Worm (Caenorhabditis elegans): ENCODE results near the gene unc-22.
A peak's percentile ranks its signal among the peaks of the same experiment; 100 is the strongest.

Gene unc-22

DNA sequence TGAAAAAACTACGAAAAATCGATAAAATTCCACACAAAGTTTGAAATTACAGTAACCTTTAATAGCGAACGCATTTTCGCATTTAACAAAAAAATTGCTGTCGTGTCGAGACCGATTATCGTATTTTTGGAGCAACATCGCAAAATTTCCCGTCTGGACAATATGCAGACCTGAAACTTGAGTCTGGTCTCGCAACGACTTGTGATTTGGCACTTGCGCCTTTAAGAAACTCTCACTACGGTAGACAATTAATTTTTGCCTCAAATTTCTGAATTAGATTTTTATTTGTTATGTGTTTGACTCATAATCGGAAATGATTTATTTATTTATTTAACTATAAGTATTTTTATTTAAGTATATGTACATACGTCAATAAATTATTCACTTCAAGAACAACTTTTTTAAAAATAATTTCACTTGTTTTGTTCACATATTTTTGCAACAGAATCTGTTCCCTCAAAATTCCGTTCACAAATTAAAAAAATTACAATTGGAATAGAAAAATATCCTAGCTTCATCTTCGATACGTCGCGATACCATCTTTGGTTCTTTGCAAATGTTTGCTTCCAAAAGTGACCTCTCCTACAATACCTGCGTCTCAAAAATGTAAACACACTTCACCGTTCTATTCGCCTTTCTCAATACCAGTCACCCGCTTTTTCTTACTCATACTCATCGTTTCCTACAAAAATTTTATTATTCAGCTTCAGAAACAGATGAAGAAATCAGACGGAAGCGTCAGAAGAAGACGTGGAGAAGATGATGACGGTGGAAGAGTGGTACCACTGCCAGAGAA is 36.9 kb upstream of the unc-22 start, which contains the start of gene T12G3.4:
Gene T12G3.4 (plus strand): TSS at position 705 of the 796 bp plus-strand sequence.
- TF ChIP-seq spr-1 (tag; optimal IDR thresholded peaks at IDR 0.05), result no peak
- no peak for TF ChIP-seq pha-4 (GFP tag; IDR thresholded peaks at IDR 0.05)
- TF ChIP-seq pha-4 (tag; optimal IDR thresholded peaks at IDR 0.05), result peak; percentile 68
- TF ChIP-seq skn-1 (tag; optimal IDR thresholded peaks at IDR 0.05), result no peak

DNA sequence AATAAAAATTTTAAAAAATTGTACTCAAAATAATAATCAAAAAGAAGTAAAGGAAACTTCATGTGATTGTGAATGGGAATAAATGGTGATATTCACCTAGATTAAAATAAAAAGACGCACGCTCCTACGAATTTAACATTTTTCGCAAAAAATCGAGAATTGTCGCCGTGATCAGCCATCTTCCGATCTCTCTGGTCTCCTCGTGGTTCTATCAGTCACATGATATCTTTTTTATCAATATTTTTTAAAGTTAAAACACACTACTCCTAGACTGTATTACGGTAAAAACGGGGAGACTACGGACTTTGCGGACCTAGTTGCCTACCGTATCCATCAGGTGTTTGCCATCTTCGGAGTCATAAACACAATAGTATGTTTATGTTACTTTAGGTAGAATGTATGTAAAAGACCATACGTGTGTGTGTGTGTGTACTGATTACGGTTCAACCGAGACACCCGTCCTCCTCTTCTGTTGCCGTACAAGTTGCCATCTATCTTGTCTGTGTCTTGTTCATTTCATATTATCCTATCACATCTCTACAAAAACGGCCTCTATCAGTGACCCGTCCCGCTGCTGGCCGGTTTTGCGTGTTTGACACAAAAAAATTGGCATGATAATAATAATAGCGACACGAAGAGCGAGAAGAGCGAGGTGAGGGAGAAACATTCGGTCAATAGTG is 35.9 kb upstream of the unc-22 start, which contains the start of gene T12G3.2:
Gene T12G3.2 (minus strand): TSS at position 444 of the 680 bp plus-strand sequence.
- no peak for TF ChIP-seq pha-4 (GFP tag; IDR thresholded peaks at IDR 0.05)
- TF ChIP-seq pha-4 (tag; optimal IDR thresholded peaks at IDR 0.05), result no peak
- no peak for TF ChIP-seq F37D6.2 (tag; optimal IDR thresholded peaks at IDR 0.05)
- TF ChIP-seq mxl-3 (GFP tag; optimal IDR thresholded peaks at IDR 0.05), result peak; percentile 71
- TF ChIP-seq pqm-1 (tag; optimal IDR thresholded peaks at IDR 0.05), result peak; percentile 91
- no peak for TF ChIP-seq ZK337.2 (GFP tag; IDR thresholded peaks at IDR 0.05)
- TF ChIP-seq snpc-1.2 (GFP tag; IDR thresholded peaks at IDR 0.05), result no peak
- peak; percentile 29 for TF ChIP-seq mep-1 (tag; optimal IDR thresholded peaks at IDR 0.05)
- no peak for TF ChIP-seq gei-8 (GFP tag; optimal IDR thresholded peaks at IDR 0.05)
- no peak for TF ChIP-seq mdl-1 (tag; optimal IDR thresholded peaks at IDR 0.05)
- peak; percentile 89 for TF ChIP-seq nhr-28 (tag; optimal IDR thresholded peaks at IDR 0.05)
- TF ChIP-seq unc-62 (GFP tag; optimal IDR thresholded peaks at IDR 0.05 in 1 of 2), result no peak
- TF ChIP-seq unc-62 (tag; optimal IDR thresholded peaks at IDR 0.05), result no peak
- TF ChIP-seq hmg-1.1 (GFP tag; IDR thresholded peaks at IDR 0.05), result no peak
- TF ChIP-seq dve-1 (tag; optimal IDR thresholded peaks at IDR 0.05; ENCODE audit: insufficient read depth), result peak; percentile 4
- TF ChIP-seq daf-19 (GFP tag; conservative IDR thresholded peaks at IDR 0.05), result no peak
- no peak for TF ChIP-seq lin-15B (tag; optimal IDR thresholded peaks at IDR 0.05)
- TF ChIP-seq nhr-76 (tag; optimal IDR thresholded peaks at IDR 0.05), result no peak
- no peak for TF ChIP-seq ceh-82 (tag; optimal IDR thresholded peaks at IDR 0.05)
- no peak for TF ChIP-seq vab-7 (GFP tag; IDR thresholded peaks at IDR 0.05)
- TF ChIP-seq attf-4 (tag; optimal IDR thresholded peaks at IDR 0.05), result no peak
- no peak for TF ChIP-seq tag-97 (GFP tag; IDR thresholded peaks at IDR 0.05)
- no peak for TF ChIP-seq ctbp-1 (GFP tag; IDR thresholded peaks at IDR 0.05)
- no peak for TF ChIP-seq daf-16 (GFP tag; optimal IDR thresholded peaks at IDR 0.05)
- TF ChIP-seq daf-16 (tag; optimal IDR thresholded peaks at IDR 0.05), result peak; percentile 92
- 0 out of 2 replicates have a peak, but pooled peaks have one; percentile 21 for TF ChIP-seq T26A8.4 (GFP tag; IDR thresholded peaks at IDR 0.05)
- TF ChIP-seq ceh-20 (GFP tag; IDR thresholded peaks at IDR 0.05), result no peak
- no peak for TF ChIP-seq F44E2.7 (GFP tag; IDR thresholded peaks at IDR 0.05)
- no peak for TF ChIP-seq sdz-12 (GFP tag; optimal IDR thresholded peaks at IDR 0.05)
- peak; percentile 42 for TF ChIP-seq nhr-48 (tag; optimal IDR thresholded peaks at IDR 0.05)
- no peak for TF ChIP-seq set-16 (GFP tag; IDR thresholded peaks at IDR 0.05)
- TF ChIP-seq zfp-3 (GFP tag; conservative IDR thresholded peaks at IDR 0.05), result no peak
- TF ChIP-seq nhr-25 (tag; optimal IDR thresholded peaks at IDR 0.05; ENCODE audit: borderline replicate concordance, insufficient read depth), result no peak
- no peak for TF ChIP-seq Y48G9A.11 (GFP tag; IDR thresholded peaks at IDR 0.05)
- TF ChIP-seq F49E8.2 (tag; optimal IDR thresholded peaks at IDR 0.05; ENCODE audit: borderline replicate concordance), result no peak
- TF ChIP-seq aha-1 (tag), result peak; percentile 76
- TF ChIP-seq ceh-32 (tag; optimal IDR thresholded peaks at IDR 0.05; ENCODE audit: poor library complexity), result no peak
- no peak for TF ChIP-seq lin-39 (tag; optimal IDR thresholded peaks at IDR 0.05)
- TF ChIP-seq madf-5 (GFP tag; IDR thresholded peaks at IDR 0.05), result no peak
- TF ChIP-seq ceh-28 (tag; optimal IDR thresholded peaks at IDR 0.05), result no peak
- no peak for TF ChIP-seq unc-130 (GFP tag; optimal IDR thresholded peaks at IDR 0.05)
- no peak for TF ChIP-seq mxl-2 (GFP tag; conservative IDR thresholded peaks at IDR 0.05)
- no peak for TF ChIP-seq daf-8 (GFP tag; IDR thresholded peaks at IDR 0.05)
- TF ChIP-seq mdt-29 (GFP tag; IDR thresholded peaks at IDR 0.05), result no peak
- peak; percentile 91 for TF ChIP-seq hlh-11 (tag; optimal IDR thresholded peaks at IDR 0.05)
